Worm (Caenorhabditis elegans): ENCODE data around the gene cyp-13A4.

ce11 chrII:9781842-9782241 is 15.7 kb downstream of the cyp-13A4 start, which contains the start of gene cyp-13A1:
- TF ChIP-seq him-1 (tag; optimal IDR thresholded peaks at IDR 0.05) (no peak), W03F9.2 (tag; optimal IDR thresholded peaks at IDR 0.05) (no peak), dao-5 (tag; optimal IDR thresholded peaks at IDR 0.05) (no peak)
